Worm (Caenorhabditis elegans) whole organism, L1 larva: ENCODE results near the gene toca-2.

Experiments
- C16A3.4 ChIP-seq: fragments of 150-350 bp; optimal IDR thresholded peaks from 2 replicates; lab custom pipeline; 2014; ENCODE audit warnings: missing biosample characterization, missing genetic modification characterization
- blmp-1 ChIP-seq: fragments of 150-350 bp; optimal IDR thresholded peaks from 2 replicates; lab custom pipeline; 2014; ENCODE audit warnings: missing biosample characterization, missing genetic modification characterization
- dpl-1 ChIP-seq, 3 experiments: fragments of 150-350 bp in 2 of 3; sonication (generic microtip) in 1 of 3; optimal IDR thresholded peaks; 2 replicates each; lab custom pipeline; 2014 to 2017; ENCODE audit warnings: missing biosample characterization in 3 of 3, missing genetic modification characterization in 3 of 3, missing genetic modification reagents in 3 of 3
- elt-3 ChIP-seq, 6 experiments: fragments of 150-350 bp in 1 of 6; sonication (generic microtip); optimal IDR thresholded peaks; 2 replicates each; lab custom pipeline; 2017 to 2018; ENCODE audit warnings: missing biosample characterization in 6 of 6, missing genetic modification characterization in 6 of 6, inconsistent platforms in 1 of 6
- lin-15B ChIP-seq: fragments of 150-350 bp; sonication (generic microtip); optimal IDR thresholded peaks from 3 replicates; lab custom pipeline; 2014; ENCODE audit warnings: missing biosample characterization, missing genetic modification characterization
- mep-1 ChIP-seq: fragments of 150-350 bp; optimal IDR thresholded peaks from 2 replicates; lab custom pipeline; 2014; ENCODE audit warnings: missing biosample characterization, missing genetic modification characterization
- nhr-237 ChIP-seq: fragments of 150-350 bp; optimal IDR thresholded peaks from 2 replicates; lab custom pipeline; 2014; ENCODE audit warnings: missing biosample characterization, missing genetic modification characterization
- rnt-1 ChIP-seq: sonication (generic microtip); optimal IDR thresholded peaks from 2 replicates; lab custom pipeline; 2016; ENCODE audit warnings: mild to moderate bottlenecking, missing genetic modification characterization, moderate library complexity, missing compliant biosample characterization
- tbx-2 ChIP-seq: sonication (generic microtip); optimal IDR thresholded peaks from 2 replicates; lab custom pipeline; 2016; ENCODE audit warnings: missing genetic modification characterization, missing compliant biosample characterization
- unc-130 ChIP-seq: fragments of 150-350 bp; optimal IDR thresholded peaks from 2 replicates; lab custom pipeline; 2017; ENCODE audit warnings: missing biosample characterization, missing genetic modification characterization, inconsistent platforms
- unc-62 ChIP-seq: fragments of 150-350 bp; optimal IDR thresholded peaks from 2 replicates; lab custom pipeline; 2014; ENCODE audit warnings: missing biosample characterization, missing genetic modification reagents, missing genetic modification characterization

- TF ChIP-seq blmp-1 (tag; lab: Kevin White, UChicago) (no peak), rnt-1 (no peak), dpl-1 (GFP tag; optimal IDR thresholded peaks at IDR 0.05; lab: Kevin White, UChicago) (no peak), C16A3.4 (tag; lab: Kevin White, UChicago) (no peak), unc-62 (GFP tag; lab: Kevin White, UChicago) (no peak), mep-1 (no peak), elt-3 (tag; optimal IDR thresholded peaks at IDR 0.05; lab: Kevin White, UChicago) (no peak), unc-130 (tag; lab: Kevin White, UChicago) (no peak), nhr-237 (tag; lab: Kevin White, UChicago) (no peak), tbx-2 (tag; lab: Kevin White, UChicago) (no peak), lin-15B (tag; lab: Kevin White, UChicago) (no peak)
Measured at ce11 chrIII:13748312-13748711, 7.4 kb upstream of the toca-2 start, which contains the start of gene K08E3.2.
